Fruit fly (Drosophila melanogaster) whole organism, embryonic: Measurements from ENCODE around the gene CG32813.

Experiments
- Ada2b ChIP-seq: fragments of 200-800 bp; sonication (Bioruptor generic); IDR thresholded peaks from 2 replicates; pipeline ENCODE4 v1.3.6; 2022; ENCODE audit warnings: missing biosample characterization, missing genetic modification characterization
- BtbVII ChIP-seq: fragments of 200-800 bp; sonication (Bioruptor generic); optimal IDR thresholded peaks from 3 replicates; lab custom pipeline; 2017; ENCODE audit warnings: missing biosample characterization, mild to moderate bottlenecking, missing genetic modification characterization
- Bteb2 ChIP-seq: fragments of 200-800 bp; sonication (Bioruptor generic); optimal IDR thresholded peaks from 2 replicates; lab custom pipeline; 2016; ENCODE audit warnings: missing biosample characterization, missing genetic modification characterization
- CG10654 ChIP-seq: fragments of 200-800 bp; sonication (Bioruptor generic); optimal IDR thresholded peaks from 2 replicates; lab custom pipeline; 2016; ENCODE audit warnings: missing biosample characterization, missing genetic modification characterization
- CG11560 ChIP-seq: fragments of 200-800 bp; sonication (Bioruptor generic); IDR thresholded peaks from 3 replicates; pipeline ENCODE4 v1.3.6; 2022; ENCODE audit warnings: missing biosample characterization, missing genetic modification characterization
- CG11723 ChIP-seq: fragments of 200-800 bp; sonication (Bioruptor generic); optimal IDR thresholded peaks from 2 replicates; lab custom pipeline; 2017; ENCODE audit warnings: missing biosample characterization, mild to moderate bottlenecking, missing genetic modification characterization
- CG12659 ChIP-seq: fragments of 200-800 bp; sonication (Bioruptor generic); optimal IDR thresholded peaks from 3 replicates; lab custom pipeline; 2017; ENCODE audit warnings: mild to moderate bottlenecking, missing biosample characterization, missing genetic modification reagents, missing genetic modification characterization
- CG12942 ChIP-seq: fragments of 200-800 bp; sonication (Bioruptor generic); optimal IDR thresholded peaks from 3 replicates; lab custom pipeline; 2016; ENCODE audit warnings: missing biosample characterization, missing genetic modification characterization
- CG13894 ChIP-seq: fragments of 200-800 bp; sonication (Bioruptor generic); optimal IDR thresholded peaks from 3 replicates; lab custom pipeline; 2018; ENCODE audit warnings: missing biosample characterization, mild to moderate bottlenecking, missing genetic modification characterization, moderate library complexity
- CG15073 ChIP-seq: fragments of 200-800 bp; sonication (Bioruptor generic); optimal IDR thresholded peaks from 2 replicates; lab custom pipeline; 2016; ENCODE audit warnings: missing biosample characterization, missing genetic modification characterization
- CG16813 ChIP-seq: fragments of 200-800 bp; sonication (Bioruptor generic); IDR thresholded peaks from 3 replicates; pipeline ENCODE4 v1.3.6; 2022; ENCODE audit warnings: missing biosample characterization, missing genetic modification characterization; ENCODE audit not compliant: partially characterized antibody
- CG17359 ChIP-seq: fragments of 200-800 bp; sonication (Bioruptor generic); optimal IDR thresholded peaks from 3 replicates; lab custom pipeline; 2018; ENCODE audit warnings: missing biosample characterization, mild to moderate bottlenecking, missing genetic modification characterization, moderate library complexity
- CG17568 ChIP-seq: fragments of 200-800 bp; sonication (Bioruptor generic); optimal IDR thresholded peaks from 2 replicates; lab custom pipeline; 2018; ENCODE audit warnings: missing biosample characterization, mild to moderate bottlenecking, missing genetic modification characterization, moderate library complexity
- CG17829 ChIP-seq: fragments of 200-800 bp; optimal IDR thresholded peaks from 2 replicates; lab custom pipeline; 2019; ENCODE audit warnings: missing biosample characterization, mild to moderate bottlenecking, missing genetic modification characterization, moderate library complexity
- CG18011 ChIP-seq: fragments of 200-800 bp; sonication (Bioruptor generic); optimal IDR thresholded peaks from 2 replicates; lab custom pipeline; 2017; ENCODE audit warnings: missing biosample characterization, missing genetic modification characterization, mild to moderate bottlenecking, moderate library complexity, missing genotype
- CG18619 ChIP-seq: fragments of 200-800 bp; sonication (Bioruptor generic); optimal IDR thresholded peaks from 3 replicates; lab custom pipeline; 2017; ENCODE audit warnings: missing biosample characterization, mild to moderate bottlenecking, missing genetic modification characterization
- CG2116 ChIP-seq: fragments of 200-800 bp; sonication (Bioruptor generic); optimal IDR thresholded peaks from 3 replicates; lab custom pipeline; 2018; ENCODE audit warnings: missing biosample characterization, mild to moderate bottlenecking, missing genetic modification characterization
- CG2120 ChIP-seq: fragments of 200-800 bp; sonication (Bioruptor generic); optimal IDR thresholded peaks from 3 replicates; lab custom pipeline; 2016; ENCODE audit warnings: missing biosample characterization, missing genetic modification characterization
- CG2129 ChIP-seq: fragments of 200-800 bp; sonication (Bioruptor generic); IDR thresholded peaks from 2 replicates; pipeline ENCODE4 v1.3.6; 2022; ENCODE audit warnings: missing biosample characterization, missing genetic modification characterization; ENCODE audit not compliant: partially characterized antibody
- CG2199 ChIP-seq: fragments of 200-800 bp; sonication (Bioruptor generic); IDR thresholded peaks from 3 replicates; pipeline ENCODE4 v1.3.6; 2022; ENCODE audit warnings: missing biosample characterization, missing genetic modification characterization
- CG30431 ChIP-seq: fragments of 200-800 bp; sonication (Bioruptor generic); optimal IDR thresholded peaks from 2 replicates; lab custom pipeline; 2017; ENCODE audit warnings: missing biosample characterization, missing genetic modification characterization
- CG31365 ChIP-seq: fragments of 200-800 bp; sonication (Bioruptor generic); optimal IDR thresholded peaks from 2 replicates; lab custom pipeline; 2018; ENCODE audit warnings: missing biosample characterization, mild to moderate bottlenecking, missing genetic modification characterization
- CG32767 ChIP-seq: fragments of 200-800 bp; sonication (Bioruptor generic); IDR thresholded peaks from 2 replicates; pipeline ENCODE4 v1.3.6; 2022; ENCODE audit warnings: missing biosample characterization, missing genetic modification characterization
- CG3407 ChIP-seq: fragments of 200-800 bp; sonication (Bioruptor generic); optimal IDR thresholded peaks from 2 replicates; lab custom pipeline; 2018; ENCODE audit warnings: missing biosample characterization, mild to moderate bottlenecking, missing genetic modification characterization
- CG3726 ChIP-seq: fragments of 200-800 bp; sonication (Bioruptor generic); IDR thresholded peaks from 3 replicates; pipeline ENCODE4, ENCODE4 v1.3.6; 2022; ENCODE audit warnings: missing biosample characterization, missing genetic modification characterization
- CG3838 ChIP-seq: fragments of 200-800 bp; sonication (Bioruptor generic); optimal IDR thresholded peaks from 3 replicates; lab custom pipeline; 2016; ENCODE audit warnings: missing biosample characterization, missing genetic modification characterization
- CG8281 ChIP-seq: fragments of 200-800 bp; sonication (Bioruptor generic); optimal IDR thresholded peaks from 2 replicates; lab custom pipeline; 2018; ENCODE audit warnings: missing biosample characterization, mild to moderate bottlenecking, missing genetic modification characterization, moderate library complexity
- CHES-1-like ChIP-seq: fragments of 200-800 bp; sonication (Bioruptor generic); optimal IDR thresholded peaks from 2 replicates; lab custom pipeline; 2016; ENCODE audit warnings: missing biosample characterization, missing genetic modification characterization
- Camta ChIP-seq: fragments of 200-800 bp; sonication (Bioruptor generic); optimal IDR thresholded peaks from 2 replicates; lab custom pipeline; 2016; ENCODE audit warnings: missing biosample characterization, missing genetic modification characterization
- Fer1 ChIP-seq: fragments of 200-800 bp; sonication (Bioruptor generic); optimal IDR thresholded peaks from 2 replicates; lab custom pipeline; 2017; ENCODE audit warnings: missing biosample characterization, mild to moderate bottlenecking, missing genetic modification characterization
- Jarid2 ChIP-seq: fragments of 200-800 bp; sonication (Bioruptor generic); optimal IDR thresholded peaks from 3 replicates; lab custom pipeline; 2017; ENCODE audit warnings: mild to moderate bottlenecking, missing biosample characterization, missing genetic modification reagents, missing genetic modification characterization
- Lim3 ChIP-seq: fragments of 200-800 bp; sonication (Bioruptor generic); IDR thresholded peaks from 2 replicates; pipeline ENCODE4 v1.3.6; 2022; ENCODE audit warnings: missing biosample characterization, missing genetic modification characterization
- Vsx1 ChIP-seq: fragments of 200-800 bp; sonication (Bioruptor generic); optimal IDR thresholded peaks from 2 replicates; lab custom pipeline; 2017; ENCODE audit warnings: missing biosample characterization, mild to moderate bottlenecking, missing genetic modification characterization, missing genetic modification reagents
- ara ChIP-seq: fragments of 200-800 bp; sonication (Bioruptor generic); IDR thresholded peaks from 2 replicates; pipeline ENCODE4 v1.3.6; 2022; ENCODE audit warnings: missing biosample characterization, missing genetic modification characterization
- cas ChIP-seq: fragments of 200-800 bp; sonication (Bioruptor generic); IDR thresholded peaks from 2 replicates; pipeline ENCODE4 v1.3.6; 2022; ENCODE audit warnings: missing biosample characterization, missing genetic modification characterization
- chn ChIP-seq: fragments of 200-800 bp; sonication (Bioruptor generic); optimal IDR thresholded peaks from 2 replicates; lab custom pipeline; 2016; ENCODE audit warnings: missing biosample characterization, missing genetic modification characterization
- esg ChIP-seq: fragments of 200-800 bp; sonication (Bioruptor generic); conservative IDR thresholded peaks from 2 replicates; pipeline ENCODE4 v1.3.6; 2022; ENCODE audit warnings: missing biosample characterization, missing genetic modification characterization
- eve ChIP-seq, 2 experiments: fragments of >200 bp; optimal IDR thresholded peaks; 2 replicates each; lab custom pipeline; 2017; ENCODE audit warnings: missing biosample characterization in 2 of 2, missing genetic modification characterization in 2 of 2
- fd96Cb ChIP-seq: fragments of 200-800 bp; sonication (Bioruptor generic); optimal IDR thresholded peaks from 2 replicates; lab custom pipeline; 2018; ENCODE audit warnings: missing biosample characterization, mild to moderate bottlenecking, missing genetic modification characterization, moderate library complexity
- fru ChIP-seq: fragments of >200 bp; optimal IDR thresholded peaks from 2 replicates; lab custom pipeline; 2017
- gce ChIP-seq: fragments of 200-800 bp; sonication (Bioruptor generic); IDR thresholded peaks from 3 replicates; pipeline ENCODE4 v1.3.6; 2022; ENCODE audit warnings: missing biosample characterization, missing genetic modification characterization
- jing ChIP-seq: fragments of 200-800 bp; sonication (Bioruptor generic); optimal IDR thresholded peaks from 2 replicates; lab custom pipeline; 2018; ENCODE audit warnings: missing biosample characterization, mild to moderate bottlenecking, missing genetic modification characterization
- jumu ChIP-seq: fragments of 200-800 bp; sonication (Bioruptor generic); optimal IDR thresholded peaks from 3 replicates; lab custom pipeline; 2016; ENCODE audit warnings: missing biosample characterization, missing genetic modification characterization
- lilli ChIP-seq: fragments of 200-800 bp; sonication (Bioruptor generic); optimal IDR thresholded peaks from 3 replicates; lab custom pipeline; 2016; ENCODE audit warnings: missing biosample characterization, missing genetic modification characterization
- onecut ChIP-seq: fragments of 200-800 bp; sonication (Bioruptor generic); IDR thresholded peaks from 2 replicates; pipeline ENCODE4 v1.3.6; 2022; ENCODE audit warnings: missing biosample characterization, missing genetic modification characterization
- pum ChIP-seq: fragments of 200-800 bp; sonication (Bioruptor generic); optimal IDR thresholded peaks from 2 replicates; lab custom pipeline; 2016; ENCODE audit warnings: missing biosample characterization, missing genetic modification characterization
- sima ChIP-seq: fragments of 200-800 bp; sonication (Bioruptor generic); optimal IDR thresholded peaks from 2 replicates; lab custom pipeline; 2016; ENCODE audit warnings: missing biosample characterization, missing genetic modification characterization
- stc ChIP-seq: fragments of 200-800 bp; sonication (Bioruptor generic); IDR thresholded peaks from 2 replicates; pipeline ENCODE4 v1.3.6; 2022; ENCODE audit warnings: missing biosample characterization, missing genetic modification characterization
- tx ChIP-seq: fragments of 200-800 bp; sonication (Bioruptor generic); optimal IDR thresholded peaks from 2 replicates; lab custom pipeline; 2016; ENCODE audit warnings: missing biosample characterization, missing genetic modification characterization
- zen ChIP-seq: fragments of 200-800 bp; sonication (Bioruptor generic); optimal IDR thresholded peaks from 3 replicates; lab custom pipeline; 2018; ENCODE audit warnings: missing biosample characterization, mild to moderate bottlenecking, missing genetic modification characterization, moderate library complexity
- zfh2 ChIP-seq: fragments of 200-800 bp; sonication (Bioruptor generic); optimal IDR thresholded peaks from 2 replicates; lab custom pipeline; 2016; ENCODE audit warnings: missing biosample characterization, missing genetic modification characterization

CG32813 gene

DNA sequence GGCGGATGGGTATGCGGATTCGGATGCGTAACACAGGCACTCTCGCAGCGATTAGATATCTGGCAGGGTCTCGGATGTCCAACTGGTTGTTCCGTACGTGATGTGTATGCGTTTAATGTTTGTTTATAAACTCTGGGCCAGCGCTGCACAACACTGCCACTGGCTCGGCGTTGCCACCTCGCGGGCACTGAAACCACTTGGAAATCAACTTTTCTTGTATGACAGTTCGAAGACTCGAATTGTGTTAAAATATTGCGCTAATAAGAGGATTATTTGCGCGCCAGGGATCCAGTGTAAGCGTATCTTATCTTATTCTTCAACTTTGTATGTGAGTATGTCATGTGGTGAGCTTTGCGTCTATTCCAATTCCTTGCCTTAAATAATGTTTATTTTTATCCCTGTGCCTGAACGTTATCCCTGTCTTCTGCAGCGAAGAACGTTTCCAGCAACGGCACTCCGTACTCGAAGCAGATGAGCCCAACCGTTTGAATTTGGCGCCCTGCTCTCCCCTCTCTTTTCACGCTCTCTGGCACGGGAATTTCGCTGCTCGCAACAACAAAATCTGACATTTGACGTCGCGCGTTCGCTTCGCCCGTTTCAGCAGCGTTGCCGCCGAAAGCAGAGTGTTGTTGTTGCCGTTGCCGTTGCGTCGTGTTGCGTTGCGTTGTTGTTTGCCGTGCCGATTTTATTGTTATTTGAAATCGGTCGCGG is at the start of gene CG32813, which contains the start of gene CG3719:
Gene CG32813, plus strand, starts transcription at position 565 of the 711 bp plus-strand sequence.
Gene CG3719, minus strand, starts transcription at position 131 of the 711 bp plus-strand sequence.
- no peak for TF ChIP-seq CG11723
- TF ChIP-seq gce: no peak
- TF ChIP-seq chn (GFP tag; lab: Kevin White, UChicago): peak; percentile 15
- TF ChIP-seq tx (GFP tag; lab: Kevin White, UChicago): peak; percentile 64
- TF ChIP-seq CG3838 (GFP tag; lab: Kevin White, UChicago): peak; percentile 67
- no peak for TF ChIP-seq CG3407 (GFP tag; lab: Kevin White, UChicago)
- no peak for TF ChIP-seq Bteb2
- peak; percentile 30 for TF ChIP-seq lilli (GFP tag; lab: Kevin White, UChicago)
- no peak for TF ChIP-seq Vsx1 (GFP tag; lab: Kevin White, UChicago)
- TF ChIP-seq CG17568: no peak
- no peak for TF ChIP-seq CG30431 (GFP tag; lab: Kevin White, UChicago)
- 0 out of 3 replicates have a peak, but pooled peaks have one; percentile 28 for TF ChIP-seq CG16813 (GFP tag; lab: Robert Waterston, UW)
- no peak for TF ChIP-seq Jarid2 (GFP tag; lab: Kevin White, UChicago)
- TF ChIP-seq CHES-1-like (GFP tag; lab: Kevin White, UChicago): peak; percentile 32
- TF ChIP-seq CG12659 (GFP tag; lab: Kevin White, UChicago): peak; percentile 57
- TF ChIP-seq esg (GFP tag; lab: Robert Waterston, UW): no peak
- no peak for TF ChIP-seq CG2199 (GFP tag; lab: Robert Waterston, UW)
- TF ChIP-seq CG17359 (tag; lab: Kevin White, UChicago): no peak
- TF ChIP-seq CG2120 (GFP tag; lab: Kevin White, UChicago): peak; percentile 72
- TF ChIP-seq CG8281 (tag; lab: Kevin White, UChicago): no peak
- no peak for TF ChIP-seq CG15073
- no peak for TF ChIP-seq zen
- no peak for TF ChIP-seq Ada2b (GFP tag; lab: Robert Waterston, UW)
- peak; percentile 0 for TF ChIP-seq fd96Cb (tag; lab: Kevin White, UChicago)
- no peak for TF ChIP-seq CG18011
- peak; percentile 61 for TF ChIP-seq jumu (GFP tag; lab: Kevin White, UChicago)
- TF ChIP-seq jing (GFP tag; lab: Kevin White, UChicago): no peak
- TF ChIP-seq sima (GFP tag; lab: Kevin White, UChicago): no peak
- TF ChIP-seq zfh2: peak; percentile 51
- TF ChIP-seq fru (lab: Kevin White, UChicago): no peak
- TF ChIP-seq ara: no peak
- TF ChIP-seq CG17829: peak; percentile 22
- no peak for TF ChIP-seq CG13894
- no peak for TF ChIP-seq Lim3 (GFP tag; lab: Robert Waterston, UW)
- no peak for TF ChIP-seq CG31365 (tag; lab: Kevin White, UChicago)
- no peak for TF ChIP-seq CG11560
- peak; percentile 64 for TF ChIP-seq CG2116
- TF ChIP-seq CG10654 (GFP tag; lab: Kevin White, UChicago): no peak
- no peak for TF ChIP-seq CG18619 (GFP tag; lab: Kevin White, UChicago)
- TF ChIP-seq Fer1 (GFP tag; lab: Kevin White, UChicago): no peak
- no peak for TF ChIP-seq cas (GFP tag; lab: Robert Waterston, UW)
- no peak for TF ChIP-seq CG2129
- TF ChIP-seq Camta (GFP tag; lab: Kevin White, UChicago): peak; percentile 2
- peak; percentile 11; the same call in 1 of the 2 replicates for TF ChIP-seq onecut
- TF ChIP-seq pum (GFP tag; lab: Kevin White, UChicago): no peak
- TF ChIP-seq CG12942 (GFP tag; lab: Kevin White, UChicago): no peak
- peak; percentile 61 for TF ChIP-seq CG32767 (GFP tag; lab: Robert Waterston, UW)
- TF ChIP-seq BtbVII: peak; percentile 2
- TF ChIP-seq CG3726 (GFP tag; lab: Robert Waterston, UW): no peak
- TF ChIP-seq stc (GFP tag; lab: Robert Waterston, UW): no peak
- TF ChIP-seq eve (GFP tag; optimal IDR thresholded peaks at IDR 0.05; lab: Kevin White, UChicago): no peak
